Fruit fly (Drosophila melanogaster): ENCODE measurements around the gene His4r.

His4r gene

dm6 chr3R:14624671-14625070, 884 bp upstream of the His4r start:
- TF ChIP-seq noc (tag; optimal IDR thresholded peaks at IDR 0.05) = no peak

- TF ChIP-seq noc (tag; optimal IDR thresholded peaks at IDR 0.05) = no peak
Measured at dm6 chr3R:14626781-14627180, 1.2 kb downstream of the His4r start.

dm6 chr3R:14630119-14630623, 4.6 kb downstream of the His4r start, which contains the start of gene Cad88C:
Gene Cad88C (plus strand): TSS chr3R:14630478.
- no peak for TF ChIP-seq noc (tag; optimal IDR thresholded peaks at IDR 0.05)

- TF ChIP-seq noc (tag; optimal IDR thresholded peaks at IDR 0.05) = no peak
Measured at dm6 chr3R:14631911-14632310, 6.4 kb downstream of the His4r start.

- TF ChIP-seq noc (tag; optimal IDR thresholded peaks at IDR 0.05) = no peak
Measured at dm6 chr3R:14642463-14642862, 16.9 kb downstream of the His4r start, which contains the start of gene CG7886. Gene CG7886 (minus strand): TSS chr3R:14642563.

- TF ChIP-seq noc (tag; optimal IDR thresholded peaks at IDR 0.05) = peak; percentile 96
Measured at dm6 chr3R:14649307-14650239, 24.0 kb downstream of the His4r start.

dm6 chr3R:14650367-14650766, 24.8 kb downstream of the His4r start:
- TF ChIP-seq noc (tag; optimal IDR thresholded peaks at IDR 0.05) = no peak

- TF ChIP-seq noc (tag; optimal IDR thresholded peaks at IDR 0.05) = peak; percentile 3
Measured at dm6 chr3R:14651076-14651662, 25.6 kb downstream of the His4r start.

dm6 chr3R:14652301-14652880, 26.8 kb downstream of the His4r start:
- TF ChIP-seq noc (tag; optimal IDR thresholded peaks at IDR 0.05) = no peak

- TF ChIP-seq noc (tag; optimal IDR thresholded peaks at IDR 0.05) = no peak
Measured at dm6 chr3R:14653039-14653852, 27.7 kb downstream of the His4r start.

- TF ChIP-seq noc (tag; optimal IDR thresholded peaks at IDR 0.05) = no peak
Measured at dm6 chr3R:14654231-14654975, 28.8 kb downstream of the His4r start.

- TF ChIP-seq noc (tag; optimal IDR thresholded peaks at IDR 0.05) = peak; percentile 96
Measured at dm6 chr3R:14654976-14655896, 29.7 kb downstream of the His4r start.

- no peak for TF ChIP-seq noc (tag; optimal IDR thresholded peaks at IDR 0.05)
Measured at dm6 chr3R:14655912-14656700, 30.6 kb downstream of the His4r start.

Measured in whole organism, larva.